Worm (Caenorhabditis elegans): Measurements from ENCODE around the gene C09G4.4.

DNA sequence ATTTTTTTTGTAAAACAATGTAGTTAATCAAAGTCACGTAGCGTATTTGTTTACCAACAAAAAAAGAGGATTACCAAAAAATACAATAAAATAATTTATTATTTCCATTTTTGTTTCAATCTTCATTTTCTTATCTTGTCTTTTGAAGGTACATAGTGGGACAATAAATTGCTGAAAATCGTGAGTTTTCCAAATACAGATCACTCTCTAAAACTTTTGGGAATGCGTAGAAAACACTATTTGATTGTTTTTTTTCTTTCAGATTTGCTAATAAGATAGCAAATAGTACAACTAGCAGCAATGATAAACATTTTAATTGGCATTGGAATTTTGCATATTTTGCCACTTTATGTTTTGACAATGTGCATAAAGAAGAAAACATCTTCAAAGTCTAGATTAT, 11.4 kb upstream of the C09G4.4 start, which contains the start of gene C28C12.1:
- TF ChIP-seq nfya-1 (tag; optimal IDR thresholded peaks at IDR 0.05) (no peak), eyg-1 (tag; optimal IDR thresholded peaks at IDR 0.05) (no peak)
